Worm (Caenorhabditis elegans) whole organism, L1 larva: ENCODE data around the gene nmr-1.

Experiments used
- C16A3.4 ChIP-seq: fragments of 150-350 bp; optimal IDR thresholded peaks from 2 replicates; lab custom pipeline; 2014; ENCODE audit warnings: missing biosample characterization, missing genetic modification characterization
- C34B4.2 ChIP-seq: sonication (generic microtip); optimal IDR thresholded peaks from 2 replicates; lab custom pipeline; 2017; ENCODE audit warnings: mild to moderate bottlenecking, missing genetic modification characterization, missing compliant biosample characterization
- F16B12.6 ChIP-seq: fragments of 150-350 bp; optimal IDR thresholded peaks from 2 replicates; lab custom pipeline; 2014; ENCODE audit warnings: missing biosample characterization, missing genetic modification characterization
- alr-1 ChIP-seq: fragments of 200-800 bp; sonication (Bioruptor generic); optimal IDR thresholded peaks from 2 replicates; lab custom pipeline; 2018; ENCODE audit warnings: borderline replicate concordance, mild to moderate bottlenecking, missing genetic modification characterization, missing compliant biosample characterization
- aly-2 ChIP-seq: fragments of 150-350 bp; optimal IDR thresholded peaks from 2 replicates; lab custom pipeline; 2014; ENCODE audit warnings: missing biosample characterization, missing genetic modification characterization
- ceh-63 ChIP-seq: fragments of 200-800 bp; sonication (Bioruptor generic); optimal IDR thresholded peaks from 2 replicates; lab custom pipeline; 2018; ENCODE audit warnings: mild to moderate bottlenecking, missing genetic modification characterization, missing compliant biosample characterization
- ceh-88 ChIP-seq: fragments of 200-800 bp; sonication (Bioruptor generic); IDR thresholded peaks from 2 replicates; pipeline ENCODE4 v1.3.6; 2022; ENCODE audit warnings: missing genetic modification characterization, missing compliant biosample characterization
- ces-1 ChIP-seq: fragments of 150-350 bp; optimal IDR thresholded peaks from 2 replicates; lab custom pipeline; 2014; ENCODE audit warnings: missing biosample characterization, missing genetic modification reagents, missing genetic modification characterization
- dsc-1 ChIP-seq: sonication (generic microtip); optimal IDR thresholded peaks from 2 replicates; lab custom pipeline; 2016; ENCODE audit warnings: mild to moderate bottlenecking, missing genetic modification characterization, missing compliant biosample characterization
- efl-3 ChIP-seq: fragments of 200-800 bp; sonication (Bioruptor generic); optimal IDR thresholded peaks from 2 replicates; lab custom pipeline; 2018; ENCODE audit warnings: mild to moderate bottlenecking, missing genetic modification characterization, missing compliant biosample characterization
- egl-13 ChIP-seq: sonication (generic microtip); optimal IDR thresholded peaks from 2 replicates; lab custom pipeline; 2016; ENCODE audit warnings: missing genotype, missing genetic modification reagents, missing genetic modification characterization, missing compliant biosample characterization
- egl-27 ChIP-seq, 2 experiments: fragments of 150-350 bp in 1 of 2; sonication (generic microtip); optimal IDR thresholded peaks; 3 replicates each; lab custom pipeline; 2017 to 2018; ENCODE audit warnings: missing biosample characterization in 2 of 2, missing genetic modification characterization in 2 of 2, missing genetic modification reagents in 2 of 2
- fos-1 ChIP-seq: fragments of 150-350 bp; optimal IDR thresholded peaks from 2 replicates; lab custom pipeline; 2014; ENCODE audit warnings: missing biosample characterization, missing genetic modification characterization
- hlh-17 ChIP-seq: fragments of 200-800 bp; sonication (Bioruptor generic); optimal IDR thresholded peaks from 2 replicates; lab custom pipeline; 2018; ENCODE audit warnings: missing genetic modification characterization, mild to moderate bottlenecking, missing compliant biosample characterization, moderate library complexity, borderline replicate concordance
- hpl-2 ChIP-seq: fragments of 150-350 bp; optimal IDR thresholded peaks from 2 replicates; lab custom pipeline; 2014; ENCODE audit warnings: missing biosample characterization, missing genetic modification reagents, missing genetic modification characterization
- isw-1 ChIP-seq: fragments of 200-800 bp; sonication (Bioruptor generic); IDR thresholded peaks from 2 replicates; pipeline ENCODE4 v1.3.6; 2022; ENCODE audit warnings: missing genetic modification characterization, missing compliant biosample characterization
- jun-1 ChIP-seq: fragments of 150-350 bp; optimal IDR thresholded peaks from 2 replicates; lab custom pipeline; 2014; ENCODE audit warnings: missing biosample characterization, missing genetic modification reagents, missing genetic modification characterization
- lin-14 ChIP-seq: fragments of 200-800 bp; sonication (Bioruptor generic); optimal IDR thresholded peaks from 2 replicates; lab custom pipeline; 2018; ENCODE audit warnings: mild to moderate bottlenecking, missing genetic modification characterization, moderate library complexity, missing compliant biosample characterization
- lin-15B ChIP-seq: fragments of 150-350 bp; sonication (generic microtip); optimal IDR thresholded peaks from 3 replicates; lab custom pipeline; 2014; ENCODE audit warnings: missing biosample characterization, missing genetic modification characterization
- lin-35 ChIP-seq, 2 experiments: fragments of 150-350 bp; optimal IDR thresholded peaks; 2 replicates each; lab custom pipeline; 2014; ENCODE audit warnings: missing biosample characterization in 2 of 2, missing genetic modification characterization in 2 of 2, missing genetic modification reagents in 2 of 2
- lir-3 ChIP-seq: sonication (generic microtip); optimal IDR thresholded peaks from 2 replicates; lab custom pipeline; 2016; ENCODE audit warnings: mild to moderate bottlenecking, missing genetic modification characterization, moderate library complexity, missing compliant biosample characterization; ENCODE audit not compliant: poor library complexity
- mab-9 ChIP-seq: fragments of 200-800 bp; sonication (Bioruptor generic); IDR thresholded peaks from 2 replicates; pipeline ENCODE4 v1.3.6; 2022; ENCODE audit warnings: missing genetic modification reagents, missing genetic modification characterization, missing compliant biosample characterization
- mdl-1 ChIP-seq, 2 experiments: fragments of 150-350 bp; optimal IDR thresholded peaks; 2 replicates each; lab custom pipeline; 2014 to 2017; ENCODE audit warnings: missing biosample characterization in 2 of 2, missing genetic modification characterization in 2 of 2, inconsistent platforms in 1 of 2
- mep-1 ChIP-seq: fragments of 150-350 bp; optimal IDR thresholded peaks from 2 replicates; lab custom pipeline; 2014; ENCODE audit warnings: missing biosample characterization, missing genetic modification characterization
- nhr-12 ChIP-seq: sonication (generic microtip); optimal IDR thresholded peaks from 2 replicates; lab custom pipeline; 2017; ENCODE audit warnings: missing biosample characterization, missing genetic modification characterization
- nhr-19 ChIP-seq: fragments of 200-800 bp; sonication (Bioruptor generic); conservative IDR thresholded peaks from 2 replicates; pipeline ENCODE4 v1.3.6; 2022; ENCODE audit warnings: missing genetic modification characterization, missing compliant biosample characterization
- nhr-20 ChIP-seq: sonication (generic microtip); optimal IDR thresholded peaks from 2 replicates; lab custom pipeline; 2016; ENCODE audit warnings: mild to moderate bottlenecking, missing genetic modification characterization, missing compliant biosample characterization
- nhr-237 ChIP-seq: fragments of 150-350 bp; optimal IDR thresholded peaks from 2 replicates; lab custom pipeline; 2014; ENCODE audit warnings: missing biosample characterization, missing genetic modification characterization
- nhr-28 ChIP-seq: fragments of 150-350 bp; optimal IDR thresholded peaks from 2 replicates; lab custom pipeline; 2014; ENCODE audit warnings: missing biosample characterization, missing genetic modification characterization
- nhr-85 ChIP-seq: sonication (generic microtip); peaks from one replicate; lab custom pipeline; 2016; ENCODE audit warnings: missing genetic modification characterization, inconsistent platforms, missing compliant biosample characterization
- pag-3 ChIP-seq: sonication (generic microtip); optimal IDR thresholded peaks from 2 replicates; lab custom pipeline; 2017; ENCODE audit warnings: missing genetic modification characterization, mild to moderate bottlenecking, missing compliant biosample characterization, antibody characterized with exemption, borderline replicate concordance; ENCODE audit not compliant: insufficient read depth
- pax-3 ChIP-seq: fragments of 200-800 bp; sonication (Bioruptor generic); optimal IDR thresholded peaks from 2 replicates; lab custom pipeline; 2018; ENCODE audit warnings: mild to moderate bottlenecking, missing genetic modification characterization, moderate library complexity, missing compliant biosample characterization
- rnt-1 ChIP-seq: sonication (generic microtip); optimal IDR thresholded peaks from 2 replicates; lab custom pipeline; 2016; ENCODE audit warnings: mild to moderate bottlenecking, missing genetic modification characterization, moderate library complexity, missing compliant biosample characterization
- snpc-4 ChIP-seq: fragments of 150-350 bp; optimal IDR thresholded peaks from 2 replicates; lab custom pipeline; 2014; ENCODE audit warnings: missing biosample characterization, missing genetic modification characterization
- snu-23 ChIP-seq: sonication (generic microtip); optimal IDR thresholded peaks from 2 replicates; lab custom pipeline; 2016; ENCODE audit warnings: missing genetic modification characterization, missing compliant biosample characterization
- sox-4 ChIP-seq: sonication (generic microtip); optimal IDR thresholded peaks from 2 replicates; lab custom pipeline; 2016; ENCODE audit warnings: missing genetic modification characterization, missing compliant biosample characterization
- sptf-1 ChIP-seq: fragments of 150-350 bp; optimal IDR thresholded peaks from 2 replicates; lab custom pipeline; 2014; ENCODE audit warnings: missing biosample characterization, missing genetic modification characterization
- sup-37 ChIP-seq: fragments of 200-800 bp; sonication (Bioruptor generic); optimal IDR thresholded peaks from 2 replicates; lab custom pipeline; 2018; ENCODE audit warnings: mild to moderate bottlenecking, missing genetic modification characterization, missing compliant biosample characterization
- swsn-7 ChIP-seq: sonication (generic microtip); optimal IDR thresholded peaks from 2 replicates; lab custom pipeline; 2016; ENCODE audit warnings: missing genetic modification characterization, missing compliant biosample characterization
- tbx-2 ChIP-seq: sonication (generic microtip); optimal IDR thresholded peaks from 2 replicates; lab custom pipeline; 2016; ENCODE audit warnings: missing genetic modification characterization, missing compliant biosample characterization
- unc-86 ChIP-seq: sonication (generic microtip); optimal IDR thresholded peaks from 2 replicates; lab custom pipeline; 2016; ENCODE audit warnings: missing genetic modification characterization, missing compliant biosample characterization
- unc-98 ChIP-seq: fragments of 200-800 bp; sonication (Bioruptor generic); IDR thresholded peaks from 2 replicates; pipeline ENCODE4 v1.3.6; 2022; ENCODE audit warnings: missing genetic modification characterization, missing compliant biosample characterization
- zag-1 ChIP-seq: fragments of 150-350 bp; optimal IDR thresholded peaks from 2 replicates; lab custom pipeline; 2014; ENCODE audit warnings: missing biosample characterization, missing genetic modification characterization
- zip-4 ChIP-seq: fragments of 200-800 bp; sonication (Bioruptor generic); optimal IDR thresholded peaks from 2 replicates; lab custom pipeline; 2018; ENCODE audit warnings: mild to moderate bottlenecking, missing genetic modification characterization, moderate library complexity, missing compliant biosample characterization
- ztf-4 ChIP-seq: fragments of 150-350 bp; optimal IDR thresholded peaks from 2 replicates; lab custom pipeline; 2014; ENCODE audit warnings: missing biosample characterization, missing genetic modification characterization

nmr-1 gene

ce11 chrII:5412467-5412866 is 33.9 kb downstream of the nmr-1 start, which contains the start of the genes EEED8.13 and EEED8.18:
Gene EEED8.13 (minus strand): TSS chrII:5412567.
Gene EEED8.18 (minus strand): TSS chrII:5412610.
- TF ChIP-seq mep-1 (tag; lab: Kevin White, UChicago) (no peak), sox-4 (tag; lab: Kevin White, UChicago) (no peak), lin-15B (no peak), zag-1 (tag; lab: Kevin White, UChicago) (no peak), F16B12.6 (tag; lab: Kevin White, UChicago) (no peak), pag-3 (no peak), dsc-1 (tag; lab: Kevin White, UChicago) (no peak), unc-86 (tag; lab: Kevin White, UChicago) (no peak), nhr-20 (tag; lab: Kevin White, UChicago) (no peak), swsn-7 (tag; lab: Kevin White, UChicago) (no peak)

ce11 chrII:5408924-5409323 is 37.5 kb downstream of the nmr-1 start, which contains the start of the genes EEED8.12 and EEED8.4:
Gene EEED8.12 (minus strand): TSS chrII:5409024.
Gene EEED8.4 (plus strand): TSS chrII:5409319.
- TF ChIP-seq ceh-88 (GFP tag; lab: Robert Waterston, UW) = no peak
- no peak for TF ChIP-seq sptf-1 (tag; lab: Kevin White, UChicago)
- TF ChIP-seq ces-1 (GFP tag; lab: Kevin White, UChicago) = no peak
- no peak for TF ChIP-seq mep-1 (tag; lab: Kevin White, UChicago)
- no peak for TF ChIP-seq nhr-12 (tag; lab: Kevin White, UChicago)
- TF ChIP-seq rnt-1 = no peak
- no peak for TF ChIP-seq pax-3
- TF ChIP-seq egl-13 (tag; lab: Kevin White, UChicago) = no peak
- no peak for TF ChIP-seq jun-1
- TF ChIP-seq lin-14 (GFP tag; lab: Kevin White, UChicago) = no peak
- TF ChIP-seq snu-23 (GFP tag; lab: Kevin White, UChicago) = no peak
- no peak for TF ChIP-seq unc-98
- TF ChIP-seq sup-37 (GFP tag; lab: Kevin White, UChicago) = no peak
- TF ChIP-seq lir-3 (tag; lab: Kevin White, UChicago) = no peak

DNA sequence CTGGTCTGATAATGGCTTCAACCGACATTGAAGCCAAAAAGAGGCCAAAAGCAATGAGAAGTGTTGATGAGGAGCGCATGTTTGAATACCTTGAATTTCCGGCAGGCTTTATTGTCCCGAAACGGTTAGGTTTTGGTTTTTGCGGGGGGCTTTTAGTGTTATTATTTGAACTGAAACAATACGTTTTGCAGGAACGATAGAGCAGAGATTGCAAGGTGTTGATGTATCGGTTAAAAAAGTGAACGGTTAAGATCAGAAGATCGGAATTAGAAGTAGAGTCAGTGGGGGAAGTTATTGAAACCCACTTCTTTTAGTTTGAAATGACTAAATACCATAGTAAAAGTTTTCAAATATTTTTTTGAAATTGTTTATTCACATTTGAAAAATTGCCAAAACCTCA is 38.9 kb downstream of the nmr-1 start, which contains the start of gene clec-141:
clec-141 (minus strand) TSS at position 101 of the 400 bp plus-strand sequence.
- no peak for TF ChIP-seq mdl-1 (tag; optimal IDR thresholded peaks at IDR 0.05; lab: Kevin White, UChicago)
- no peak for TF ChIP-seq aly-2
- TF ChIP-seq pax-3 = no peak
- no peak for TF ChIP-seq isw-1 (GFP tag; lab: Robert Waterston, UW)
- no peak for TF ChIP-seq lir-3 (tag; lab: Kevin White, UChicago)
- no peak for TF ChIP-seq nhr-28 (tag; lab: Kevin White, UChicago)
- no peak for TF ChIP-seq sup-37 (GFP tag; lab: Kevin White, UChicago)
- no peak for TF ChIP-seq unc-98
- TF ChIP-seq hlh-17 (GFP tag; lab: Kevin White, UChicago) = no peak
- no peak for TF ChIP-seq zip-4 (GFP tag; lab: Kevin White, UChicago)
- TF ChIP-seq nhr-85 (tag; lab: Kevin White, UChicago) = no peak

ce11 chrII:5399201-5399600 is 47.2 kb downstream of the nmr-1 start, which contains the start of gene mog-5:
Gene mog-5 (plus strand): TSS chrII:5399538.
- TF ChIP-seq aly-2 (no peak), efl-3 (no peak), zag-1 (tag; lab: Kevin White, UChicago) (no peak), swsn-7 (tag; lab: Kevin White, UChicago) (peak; percentile 25), mdl-1 (tag; optimal IDR thresholded peaks at IDR 0.05; lab: Kevin White, UChicago) (peak in 1 of 2 experiments; percentile 1), C34B4.2 (tag; lab: Kevin White, UChicago) (no peak), sptf-1 (tag; lab: Kevin White, UChicago) (no peak), zip-4 (GFP tag; lab: Kevin White, UChicago) (no peak), C16A3.4 (tag; lab: Kevin White, UChicago) (peak; percentile 35), ztf-4 (tag; lab: Kevin White, UChicago) (no peak), ceh-63 (GFP tag; lab: Kevin White, UChicago) (no peak), fos-1 (tag; lab: Kevin White, UChicago) (no peak), egl-27 (tag; optimal IDR thresholded peaks at IDR 0.05; lab: Kevin White, UChicago) (no peak), tbx-2 (tag; lab: Kevin White, UChicago) (peak; percentile 28), nhr-237 (tag; lab: Kevin White, UChicago) (no peak), snpc-4 (tag; lab: Kevin White, UChicago) (peak; percentile 7), sup-37 (GFP tag; lab: Kevin White, UChicago) (no peak), nhr-28 (tag; lab: Kevin White, UChicago) (no peak), hpl-2 (GFP tag; lab: Kevin White, UChicago) (no peak), ceh-88 (GFP tag; lab: Robert Waterston, UW) (no peak), mab-9 (GFP tag; lab: Robert Waterston, UW) (no peak), nhr-19 (GFP tag; lab: Robert Waterston, UW) (0 out of 2 replicates have a peak, but pooled peaks have one; percentile 10), alr-1 (tag; lab: Kevin White, UChicago) (no peak), rnt-1 (peak; percentile 20), F16B12.6 (tag; lab: Kevin White, UChicago) (no peak), lin-35 (GFP tag; optimal IDR thresholded peaks at IDR 0.05; lab: Kevin White, UChicago) (peak in 1 of 2 experiments; percentile 33)
